Fruit fly (Drosophila melanogaster): Measurements from ENCODE around the gene Flo2.
A peak's percentile ranks its signal among the peaks of the same experiment; 100 is the strongest.

Flo2 gene

DNA sequence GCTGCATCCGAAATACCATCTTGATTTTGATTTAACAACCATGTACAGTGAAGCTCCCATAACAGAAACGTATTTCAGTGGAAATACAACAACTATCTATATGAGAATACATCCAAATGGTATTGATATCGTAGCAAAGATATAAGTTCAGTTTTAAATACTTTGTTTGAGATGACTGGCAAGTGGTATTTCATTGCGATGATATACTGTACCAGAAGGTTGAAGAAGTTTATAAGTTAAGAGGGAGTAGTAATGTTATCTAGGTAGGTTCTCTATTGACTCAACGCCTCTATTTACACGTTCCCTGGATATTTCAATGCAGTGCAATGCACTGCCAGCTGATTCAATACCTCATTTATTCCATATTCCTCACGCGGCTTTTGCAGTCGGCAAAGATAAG, 33.5 kb upstream of the Flo2 start (continued):
- TF ChIP-seq bab2 (GFP tag; optimal IDR thresholded peaks at IDR 0.05): peak; percentile 23
- TF ChIP-seq salm (tag; optimal IDR thresholded peaks at IDR 0.05): no peak
- no peak; the same call in 1 of the 2 replicates for TF ChIP-seq E2f2 (GFP tag; IDR thresholded peaks at IDR 0.05)
- TF ChIP-seq CG3281 (GFP tag; optimal IDR thresholded peaks at IDR 0.05): no peak
- no peak for TF ChIP-seq kay (GFP tag; optimal IDR thresholded peaks at IDR 0.05)
- peak; percentile 28 for TF ChIP-seq CG8281 (tag; optimal IDR thresholded peaks at IDR 0.05)
- TF ChIP-seq nmo (GFP tag; optimal IDR thresholded peaks at IDR 0.05): peak; percentile 35
- no peak for TF ChIP-seq CG7357 (GFP tag; IDR thresholded peaks at IDR 0.05)
- TF ChIP-seq CG31224 (GFP tag; IDR thresholded peaks at IDR 0.05): no peak
- no peak for TF ChIP-seq Bgb (GFP tag; IDR thresholded peaks at IDR 0.05; ENCODE audit: partially characterized antibody)
- no peak for TF ChIP-seq hkb (optimal IDR thresholded peaks at IDR 0.05)
- 0 out of 2 replicates have a peak, but pooled peaks have one; percentile 16 for TF ChIP-seq hkb (GFP tag; IDR thresholded peaks at IDR 0.05)
- TF ChIP-seq CG13894 (tag; optimal IDR thresholded peaks at IDR 0.05): no peak
- peak; percentile 10 for TF ChIP-seq ewg (GFP tag; optimal IDR thresholded peaks at IDR 0.05)
- TF ChIP-seq CG6689 (GFP tag; IDR thresholded peaks at IDR 0.05): 0 out of 2 replicates have a peak, but pooled peaks have one; percentile 9
- TF ChIP-seq wdn (GFP tag; IDR thresholded peaks at IDR 0.05): no peak
- TF ChIP-seq tup (GFP tag; optimal IDR thresholded peaks at IDR 0.05): no peak
- no peak for TF ChIP-seq repo (GFP tag; optimal IDR thresholded peaks at IDR 0.05)
- TF ChIP-seq CG14441 (GFP tag; IDR thresholded peaks at IDR 0.05): no peak
- no peak for TF ChIP-seq otp (GFP tag; IDR thresholded peaks at IDR 0.05)
- TF ChIP-seq CG15011 (GFP tag; optimal IDR thresholded peaks at IDR 0.05): no peak
- no peak for TF ChIP-seq CkIIα-i1 (GFP tag; IDR thresholded peaks at IDR 0.05)
- TF ChIP-seq Ssrp (tag; optimal IDR thresholded peaks at IDR 0.05): no peak
- no peak for TF ChIP-seq GATAe (GFP tag; conservative IDR thresholded peaks at IDR 0.05)
- TF ChIP-seq lab (GFP tag; optimal IDR thresholded peaks at IDR 0.05): no peak
- no peak for TF ChIP-seq emc (GFP tag; optimal IDR thresholded peaks at IDR 0.05)
- TF ChIP-seq esg (GFP tag; conservative IDR thresholded peaks at IDR 0.05): no peak
- TF ChIP-seq BtbVII (GFP tag; optimal IDR thresholded peaks at IDR 0.05): no peak
- TF ChIP-seq ssp (GFP tag; IDR thresholded peaks at IDR 0.05): no peak
- TF ChIP-seq crc (GFP tag; optimal IDR thresholded peaks at IDR 0.05): no peak
- TF ChIP-seq CG8359 (GFP tag; optimal IDR thresholded peaks at IDR 0.05; ENCODE audit: borderline replicate concordance): no peak
- no peak for TF ChIP-seq CG42726 (GFP tag; IDR thresholded peaks at IDR 0.05; ENCODE audit: partially characterized antibody)
- no peak for TF ChIP-seq CG7786 (GFP tag; optimal IDR thresholded peaks at IDR 0.05)
- TF ChIP-seq CG3847 (GFP tag; IDR thresholded peaks at IDR 0.05): no peak
- TF ChIP-seq CG7987 (GFP tag; optimal IDR thresholded peaks at IDR 0.05): no peak
- peak; percentile 1 for TF ChIP-seq lbe (GFP tag; optimal IDR thresholded peaks at IDR 0.05)
- peak; percentile 13 for TF ChIP-seq fd96Cb (tag; optimal IDR thresholded peaks at IDR 0.05)
- no peak for TF ChIP-seq dpn (GFP tag; optimal IDR thresholded peaks at IDR 0.05)
- TF ChIP-seq Oli (tag; optimal IDR thresholded peaks at IDR 0.05): peak; percentile 7
- no peak for TF ChIP-seq p53 (GFP tag; optimal IDR thresholded peaks at IDR 0.05)
- TF ChIP-seq pnt (GFP tag; optimal IDR thresholded peaks at IDR 0.05): peak; percentile 4
- TF ChIP-seq gem (tag; optimal IDR thresholded peaks at IDR 0.05): peak; percentile 37
- no peak for TF ChIP-seq CG6654 (GFP tag; optimal IDR thresholded peaks at IDR 0.05)
- no peak for TF ChIP-seq br (optimal IDR thresholded peaks at IDR 0.05)
- no peak for TF ChIP-seq CG7928 (GFP tag; optimal IDR thresholded peaks at IDR 0.05)
- TF ChIP-seq bigmax (GFP tag; optimal IDR thresholded peaks at IDR 0.05): no peak
- TF ChIP-seq psq (GFP tag; optimal IDR thresholded peaks at IDR 0.05): no peak
- TF ChIP-seq zfh2 (GFP tag; optimal IDR thresholded peaks at IDR 0.05): no peak
- TF ChIP-seq CG15696 (tag; optimal IDR thresholded peaks at IDR 0.05): no peak
- TF ChIP-seq CG6254 (GFP tag; optimal IDR thresholded peaks at IDR 0.05): peak; percentile 13
- TF ChIP-seq dysf (GFP tag; IDR thresholded peaks at IDR 0.05): 0 out of 3 replicates have a peak, but pooled peaks have one; percentile 9
- no peak for TF ChIP-seq CG4360 (GFP tag; IDR thresholded peaks at IDR 0.05)
